Fruit fly (Drosophila melanogaster) whole organism, embryonic: ENCODE measurements around the gene CG44094.

Source experiments
- B-H2 ChIP-seq: fragments of 200-800 bp; sonication (Bioruptor generic); optimal IDR thresholded peaks from 2 replicates; lab custom pipeline; 2018; ENCODE audit warnings: missing biosample characterization, mild to moderate bottlenecking, missing genetic modification characterization
- CG10147 ChIP-seq: fragments of 200-800 bp; sonication (Bioruptor generic); optimal IDR thresholded peaks from 2 replicates; lab custom pipeline; 2019; ENCODE audit warnings: missing biosample characterization, mild to moderate bottlenecking, missing genetic modification characterization, moderate library complexity
- CG10267 ChIP-seq: fragments of 200-800 bp; sonication (Bioruptor generic); optimal IDR thresholded peaks from 2 replicates; lab custom pipeline; 2018; ENCODE audit warnings: missing biosample characterization, mild to moderate bottlenecking, missing genetic modification characterization, moderate library complexity
- CG10462 ChIP-seq: fragments of 200-800 bp; sonication (Bioruptor generic); optimal IDR thresholded peaks from 2 replicates; lab custom pipeline; 2016; ENCODE audit warnings: missing biosample characterization, missing genetic modification characterization
- CG13424 ChIP-seq: fragments of 200-800 bp; sonication (Bioruptor generic); optimal IDR thresholded peaks from 2 replicates; lab custom pipeline; 2019; ENCODE audit warnings: missing biosample characterization, mild to moderate bottlenecking, missing genetic modification characterization, moderate library complexity
- CG14710 ChIP-seq: fragments of 200-800 bp; sonication (Bioruptor generic); optimal IDR thresholded peaks from 3 replicates; lab custom pipeline; 2019; ENCODE audit warnings: missing biosample characterization, mild to moderate bottlenecking, missing genetic modification characterization, moderate library complexity
- CG16815 ChIP-seq: fragments of 200-800 bp; sonication (Bioruptor generic); optimal IDR thresholded peaks from 3 replicates; lab custom pipeline; 2017; ENCODE audit warnings: missing biosample characterization, mild to moderate bottlenecking, missing genetic modification characterization
- CG17361 ChIP-seq: fragments of 200-800 bp; sonication (Bioruptor generic); IDR thresholded peaks from 3 replicates; pipeline ENCODE4 v1.3.6; 2022; ENCODE audit warnings: missing biosample characterization, missing genetic modification characterization
- CG18599 ChIP-seq: fragments of 200-800 bp; sonication (Bioruptor generic); optimal IDR thresholded peaks from 3 replicates; lab custom pipeline; 2017; ENCODE audit warnings: missing biosample characterization, missing genetic modification characterization, mild to moderate bottlenecking, moderate library complexity, missing genetic modification reagents
- CG2116 ChIP-seq: fragments of 200-800 bp; sonication (Bioruptor generic); optimal IDR thresholded peaks from 3 replicates; lab custom pipeline; 2018; ENCODE audit warnings: missing biosample characterization, mild to moderate bottlenecking, missing genetic modification characterization
- CG2712 ChIP-seq: fragments of 200-800 bp; optimal IDR thresholded peaks from 3 replicates; lab custom pipeline; 2019; ENCODE audit warnings: missing biosample characterization, mild to moderate bottlenecking, missing genetic modification characterization, moderate library complexity
- CG2875 ChIP-seq: fragments of 200-800 bp; sonication (Bioruptor generic); optimal IDR thresholded peaks from 2 replicates; lab custom pipeline; 2017; ENCODE audit warnings: missing biosample characterization, mild to moderate bottlenecking, missing genetic modification characterization, missing genetic modification reagents
- CG2889 ChIP-seq: fragments of 200-800 bp; sonication (Bioruptor generic); IDR thresholded peaks from 3 replicates; pipeline ENCODE4 v1.3.6; 2022; ENCODE audit warnings: missing biosample characterization, missing genetic modification characterization
- CG31441 ChIP-seq: fragments of 200-800 bp; sonication (Bioruptor generic); IDR thresholded peaks from 2 replicates; pipeline ENCODE4 v1.3.6; 2022; ENCODE audit warnings: missing biosample characterization, missing genetic modification characterization
- CG32772 ChIP-seq: fragments of 200-800 bp; sonication (Bioruptor generic); IDR thresholded peaks from 2 replicates; pipeline ENCODE4 v1.3.6; 2022; ENCODE audit warnings: missing biosample characterization, missing genetic modification characterization
- CG3838 ChIP-seq: fragments of 200-800 bp; sonication (Bioruptor generic); optimal IDR thresholded peaks from 3 replicates; lab custom pipeline; 2016; ENCODE audit warnings: missing biosample characterization, missing genetic modification characterization
- CG4707 ChIP-seq: fragments of 200-800 bp; sonication (Bioruptor generic); optimal IDR thresholded peaks from 2 replicates; lab custom pipeline; 2018; ENCODE audit warnings: missing biosample characterization, mild to moderate bottlenecking, missing genetic modification characterization, moderate library complexity
- CG6272 ChIP-seq: fragments of 200-800 bp; sonication (Bioruptor generic); IDR thresholded peaks from 2 replicates; pipeline ENCODE4 v1.3.6; 2022; ENCODE audit warnings: missing biosample characterization, missing genetic modification characterization
- CG7745 ChIP-seq: fragments of 200-800 bp; sonication (Bioruptor generic); optimal IDR thresholded peaks from 2 replicates; lab custom pipeline; 2018; ENCODE audit warnings: missing biosample characterization, mild to moderate bottlenecking, missing genetic modification characterization, moderate library complexity
- CG9609 ChIP-seq: fragments of 200-800 bp; sonication (Bioruptor generic); optimal IDR thresholded peaks from 3 replicates; lab custom pipeline; 2016; ENCODE audit warnings: missing biosample characterization, missing genetic modification characterization
- Ets65A ChIP-seq: fragments of 200-800 bp; sonication (Bioruptor generic); peaks from one replicate; lab custom pipeline; 2016; ENCODE audit warnings: missing biosample characterization, missing genetic modification characterization
- HLH3B ChIP-seq: fragments of 200-800 bp; sonication (Bioruptor generic); IDR thresholded peaks from 2 replicates; pipeline ENCODE4 v1.3.6; 2022; ENCODE audit warnings: missing biosample characterization, missing genetic modification characterization
- Max ChIP-seq: fragments of 200-800 bp; sonication (Bioruptor generic); optimal IDR thresholded peaks from 2 replicates; lab custom pipeline; 2016; ENCODE audit warnings: missing biosample characterization, mild to moderate bottlenecking, missing genetic modification characterization
- Rfx ChIP-seq: fragments of 200-800 bp; sonication (Bioruptor generic); IDR thresholded peaks from 2 replicates; pipeline ENCODE4 v1.3.6; 2022; ENCODE audit warnings: missing biosample characterization, missing genetic modification characterization
- Sox100B ChIP-seq: fragments of 200-800 bp; sonication (Bioruptor generic); optimal IDR thresholded peaks from 3 replicates; lab custom pipeline; 2018; ENCODE audit warnings: missing biosample characterization, mild to moderate bottlenecking, missing genetic modification characterization
- Sox102F ChIP-seq: fragments of 200-800 bp; sonication (Bioruptor generic); optimal IDR thresholded peaks from 2 replicates; lab custom pipeline; 2018; ENCODE audit warnings: missing biosample characterization, mild to moderate bottlenecking, missing genetic modification characterization, moderate library complexity
- Spps ChIP-seq: fragments of 200-800 bp; sonication (Bioruptor generic); optimal IDR thresholded peaks from 2 replicates; lab custom pipeline; 2018; ENCODE audit warnings: missing biosample characterization, mild to moderate bottlenecking, missing genetic modification characterization
- Ssrp ChIP-seq: fragments of 200-800 bp; sonication (Bioruptor generic); optimal IDR thresholded peaks from 2 replicates; lab custom pipeline; 2018; ENCODE audit warnings: missing biosample characterization, mild to moderate bottlenecking, missing genetic modification characterization, moderate library complexity
- Vsx1 ChIP-seq: fragments of 200-800 bp; sonication (Bioruptor generic); optimal IDR thresholded peaks from 2 replicates; lab custom pipeline; 2017; ENCODE audit warnings: missing biosample characterization, mild to moderate bottlenecking, missing genetic modification characterization, missing genetic modification reagents
- bbx ChIP-seq: fragments of 200-800 bp; sonication (Bioruptor generic); IDR thresholded peaks from 2 replicates; pipeline ENCODE4 v1.3.6; 2022; ENCODE audit warnings: missing biosample characterization, missing genetic modification characterization; ENCODE audit not compliant: partially characterized antibody
- cato ChIP-seq: fragments of 200-800 bp; sonication (Bioruptor generic); optimal IDR thresholded peaks from 2 replicates; lab custom pipeline; 2016; ENCODE audit warnings: missing biosample characterization, missing genetic modification characterization, borderline replicate concordance
- chif ChIP-seq, 2 experiments: fragments of 200-800 bp; sonication (Bioruptor generic); optimal IDR thresholded peaks; 3 replicates each; lab custom pipeline; 2016; ENCODE audit warnings: missing biosample characterization in 2 of 2, missing genetic modification characterization in 2 of 2
- fd64A ChIP-seq: fragments of 200-800 bp; sonication (Bioruptor generic); optimal IDR thresholded peaks from 3 replicates; lab custom pipeline; 2018; ENCODE audit warnings: missing biosample characterization, mild to moderate bottlenecking, missing genetic modification characterization
- fu2 ChIP-seq: fragments of 200-800 bp; sonication (Bioruptor generic); optimal IDR thresholded peaks from 2 replicates; lab custom pipeline; 2016; ENCODE audit warnings: missing biosample characterization, missing genetic modification characterization
- hkb ChIP-seq, 2 experiments: fragments of 200-800 bp in 1 of 2; fragments of >200 bp in 1 of 2; sonication (Bioruptor generic) in 1 of 2; IDR thresholded peaks in 1 of 2; optimal IDR thresholded peaks in 1 of 2; 2 replicates each; pipeline versions ENCODE4 v1.3.6 to Lab custom; 2017 to 2022; ENCODE audit warnings: missing biosample characterization in 1 of 2, missing genetic modification characterization in 1 of 2
- ind ChIP-seq: fragments of 200-800 bp; sonication (Bioruptor generic); optimal IDR thresholded peaks from 3 replicates; lab custom pipeline; 2016; ENCODE audit warnings: missing biosample characterization, missing genetic modification characterization
- knrl ChIP-seq: fragments of 200-800 bp; sonication (Bioruptor generic); IDR thresholded peaks from 3 replicates; pipeline ENCODE4 v1.3.6; 2022; ENCODE audit warnings: missing biosample characterization, missing genetic modification characterization; ENCODE audit not compliant: partially characterized antibody
- lilli ChIP-seq: fragments of 200-800 bp; sonication (Bioruptor generic); optimal IDR thresholded peaks from 3 replicates; lab custom pipeline; 2016; ENCODE audit warnings: missing biosample characterization, missing genetic modification characterization
- maf-S ChIP-seq: fragments of 200-800 bp; sonication (Bioruptor generic); optimal IDR thresholded peaks from 2 replicates; lab custom pipeline; 2016; ENCODE audit warnings: missing biosample characterization, missing genetic modification characterization
- oc ChIP-seq: fragments of 200-800 bp; sonication (Bioruptor generic); optimal IDR thresholded peaks from 2 replicates; lab custom pipeline; 2018; ENCODE audit warnings: missing biosample characterization, mild to moderate bottlenecking, missing genetic modification characterization, moderate library complexity
- pan ChIP-seq, 4 experiments: fragments of >200 bp in 3 of 4; fragments of 200-800 bp in 1 of 4; sonication (Bioruptor generic) in 1 of 4; optimal IDR thresholded peaks in 3 of 4; IDR thresholded peaks in 1 of 4; 2 replicates each; pipeline versions ENCODE4 v1.3.6 to Lab custom; 2017 to 2022; ENCODE audit warnings: missing biosample characterization in 2 of 4, missing genetic modification characterization in 2 of 4, mixed read lengths in 1 of 4
- pros ChIP-seq: fragments of 200-800 bp; sonication (Bioruptor generic); optimal IDR thresholded peaks from 3 replicates; lab custom pipeline; 2019; ENCODE audit warnings: missing biosample characterization, mild to moderate bottlenecking, missing genetic modification characterization, moderate library complexity
- sc ChIP-seq, 3 experiments: fragments of >200 bp in 2 of 3; fragments of 200-800 bp in 1 of 3; sonication (Bioruptor generic) in 1 of 3; optimal IDR thresholded peaks; 2 replicates in 2 of 3; 3 replicates in 1 of 3; lab custom pipeline; 2017; ENCODE audit warnings: mild to moderate bottlenecking in 1 of 3, missing biosample characterization in 1 of 3, missing genetic modification characterization in 1 of 3, missing genetic modification reagents in 1 of 3
- sim ChIP-seq: fragments of 200-800 bp; sonication (Bioruptor generic); IDR thresholded peaks from 2 replicates; pipeline ENCODE4 v1.3.6; 2022; ENCODE audit warnings: missing biosample characterization, missing genetic modification characterization
- slp2 ChIP-seq: fragments of 200-800 bp; sonication (Bioruptor generic); optimal IDR thresholded peaks from 2 replicates; lab custom pipeline; 2016; ENCODE audit warnings: missing biosample characterization, missing genetic modification characterization
- sr ChIP-seq: fragments of 200-800 bp; sonication (Bioruptor generic); IDR thresholded peaks from 3 replicates; pipeline ENCODE4 v1.3.6; 2022; ENCODE audit warnings: missing biosample characterization, missing genetic modification characterization
- zen ChIP-seq: fragments of 200-800 bp; sonication (Bioruptor generic); optimal IDR thresholded peaks from 3 replicates; lab custom pipeline; 2018; ENCODE audit warnings: missing biosample characterization, mild to moderate bottlenecking, missing genetic modification characterization, moderate library complexity
- zfh1 ChIP-seq: fragments of 200-800 bp; sonication (Bioruptor generic); IDR thresholded peaks from 3 replicates; pipeline ENCODE4 v1.3.6; 2022; ENCODE audit warnings: missing biosample characterization, missing genetic modification characterization

The CG44094 gene

dm6 chr3R:14624088-14624619 lies 47.7 kb upstream of the CG44094 start (continued):
- TF ChIP-seq knrl (no peak), Sox102F (GFP tag; lab: Kevin White, UChicago) (peak; percentile 64), hkb (optimal IDR thresholded peaks at IDR 0.05; lab: Kevin White, UChicago) (no peak), hkb (GFP tag; IDR thresholded peaks at IDR 0.05; lab: Robert Waterston, UW) (no peak), CG2875 (peak; percentile 61), Sox100B (GFP tag; lab: Kevin White, UChicago) (peak; percentile 13), slp2 (GFP tag; lab: Kevin White, UChicago) (no peak), B-H2 (no peak), Rfx (GFP tag; lab: Robert Waterston, UW) (no peak), Vsx1 (GFP tag; lab: Kevin White, UChicago) (peak; percentile 15), CG3838 (GFP tag; lab: Kevin White, UChicago) (no peak), ind (GFP tag; lab: Kevin White, UChicago) (peak; percentile 9), CG14710 (tag; lab: Kevin White, UChicago) (peak; percentile 32), zen (tag; lab: Kevin White, UChicago) (no peak), CG13424 (tag; lab: Kevin White, UChicago) (peak; percentile 42), CG9609 (GFP tag; lab: Kevin White, UChicago) (peak; percentile 52), CG4707 (GFP tag; lab: Kevin White, UChicago) (peak; percentile 92), Spps (tag; lab: Kevin White, UChicago) (peak; percentile 23), CG10267 (tag; lab: Kevin White, UChicago) (peak; percentile 17), HLH3B (peak; percentile 40; the same call in 1 of the 2 replicates), CG31441 (no peak; the same call in none of the 2 replicates), Max (GFP tag; lab: Kevin White, UChicago) (peak; percentile 30), Ets65A (GFP tag; lab: Kevin White, UChicago) (no peak), pan (optimal IDR thresholded peaks at IDR 0.05; lab: Kevin White, UChicago) (no peak), pan (GFP tag; optimal IDR thresholded peaks at IDR 0.05 in 1 of 2, IDR thresholded peaks at IDR 0.05 in 1 of 2) (no peak), CG16815 (peak; percentile 78), sim (GFP tag; lab: Robert Waterston, UW) (0 out of 2 replicates have a peak, but pooled peaks have one; percentile 8), Ssrp (tag; lab: Kevin White, UChicago) (peak; percentile 63), CG18599 (GFP tag; lab: Kevin White, UChicago) (no peak), fu2 (GFP tag; lab: Kevin White, UChicago) (no peak), oc (tag; lab: Kevin White, UChicago) (peak; percentile 3), CG7745 (no peak), CG6272 (GFP tag; lab: Robert Waterston, UW) (no peak), bbx (GFP tag; lab: Robert Waterston, UW) (no peak), cato (GFP tag; lab: Kevin White, UChicago) (no peak), pros (no peak), CG2116 (GFP tag; lab: Kevin White, UChicago) (peak; percentile 24), CG17361 (GFP tag; lab: Robert Waterston, UW) (peak; percentile 75; the same call in 2 of the 3 replicates), sr (GFP tag; lab: Robert Waterston, UW) (no peak), sc (optimal IDR thresholded peaks at IDR 0.05; lab: Kevin White, UChicago) (no peak), sc (GFP tag; optimal IDR thresholded peaks at IDR 0.05; lab: Kevin White, UChicago) (peak; percentile 53), chif (GFP tag; optimal IDR thresholded peaks at IDR 0.05; lab: Kevin White, UChicago) (peak in 1 of 2 experiments; percentile 58), maf-S (GFP tag; lab: Kevin White, UChicago) (peak; percentile 12), CG2712 (tag; lab: Kevin White, UChicago) (peak; percentile 84), fd64A (GFP tag; lab: Kevin White, UChicago) (no peak), zfh1 (GFP tag; lab: Robert Waterston, UW) (peak; percentile 55; the same call in 2 of the 3 replicates), CG32772 (GFP tag; lab: Robert Waterston, UW) (0 out of 2 replicates have a peak, but pooled peaks have one; percentile 25), CG2889 (no peak), lilli (GFP tag; lab: Kevin White, UChicago) (peak; percentile 51), CG10462 (GFP tag; lab: Kevin White, UChicago) (no peak), CG10147 (no peak)
